Worm (Caenorhabditis elegans): ENCODE results near the gene nhr-88.

DNA sequence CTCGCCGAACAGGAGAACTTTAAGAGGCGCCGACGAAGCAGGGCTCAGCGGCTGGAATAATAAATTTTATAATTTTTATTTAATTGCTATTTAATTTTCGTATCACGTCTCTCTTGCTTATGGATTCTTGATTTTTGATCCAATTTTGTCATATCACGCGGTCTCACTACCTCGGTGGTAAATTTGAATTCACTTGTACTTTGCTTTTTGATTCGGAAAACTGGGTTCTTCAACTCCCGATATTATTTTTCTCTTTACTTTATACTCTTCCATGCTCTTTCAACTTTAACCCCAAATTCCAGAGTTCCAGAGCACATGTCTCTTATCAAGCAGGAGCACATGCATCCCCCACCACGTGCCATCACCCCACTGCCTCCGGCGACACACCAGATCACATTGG is 27.2 kb downstream of the nhr-88 start, which contains the start of gene lido-11:
- TF ChIP-seq ama-1 (optimal IDR thresholded peaks at IDR 0.05): no peak
- no peak for TF ChIP-seq unc-39 (tag; optimal IDR thresholded peaks at IDR 0.05)
- TF ChIP-seq nhr-11 (tag; optimal IDR thresholded peaks at IDR 0.05): no peak
- TF ChIP-seq R02D3.7 (tag; optimal IDR thresholded peaks at IDR 0.05): no peak
- TF ChIP-seq sea-2 (GFP tag; optimal IDR thresholded peaks at IDR 0.05): no peak
- no peak for TF ChIP-seq lsy-12 (tag; optimal IDR thresholded peaks at IDR 0.05)

All from whole organism, L3 larva.